Worm (Caenorhabditis elegans) whole organism, L4/young adult: ENCODE data around the gene fbxb-95.

Source experiments
- W03F9.2 ChIP-seq: fragments of 150-350 bp; optimal IDR thresholded peaks from 2 replicates; lab custom pipeline; 2014; ENCODE audit warnings: missing biosample characterization, missing genetic modification characterization
- dao-5 ChIP-seq: sonication (generic microtip); optimal IDR thresholded peaks from 2 replicates; lab custom pipeline; 2016; ENCODE audit warnings: missing genotype, missing genetic modification characterization, moderate library complexity, missing compliant biosample characterization
- him-1 ChIP-seq: sonication (generic microtip); optimal IDR thresholded peaks from 2 replicates; lab custom pipeline; 2016; ENCODE audit warnings: missing genotype, missing genetic modification reagents, missing genetic modification characterization, missing compliant biosample characterization

fbxb-95 gene

ce11 chrII:1886379-1886778 is 32.2 kb downstream of the fbxb-95 start, which contains the start of gene math-7:
Gene math-7, minus strand, starts transcription at chrII:1886479.
- TF ChIP-seq W03F9.2 (tag; lab: Kevin White, UChicago) (no peak), dao-5 (tag; lab: Kevin White, UChicago) (no peak), him-1 (tag; lab: Kevin White, UChicago) (no peak)

- TF ChIP-seq him-1 (tag; lab: Kevin White, UChicago) (no peak), W03F9.2 (tag; lab: Kevin White, UChicago) (no peak), dao-5 (tag; lab: Kevin White, UChicago) (no peak)
Observed at ce11 chrII:1889071-1889470, 34.9 kb downstream of the fbxb-95 start, which contains the start of gene math-8. Gene math-8, minus strand, starts transcription at chrII:1889171.

- TF ChIP-seq dao-5 (tag; lab: Kevin White, UChicago), result no peak
- TF ChIP-seq W03F9.2 (tag; lab: Kevin White, UChicago), result no peak
- TF ChIP-seq him-1 (tag; lab: Kevin White, UChicago), result no peak
Observed at ce11 chrII:1890682-1891081, 36.5 kb downstream of the fbxb-95 start, which contains the start of gene math-9. Gene math-9, minus strand, starts transcription at chrII:1890782.

- TF ChIP-seq him-1 (tag; lab: Kevin White, UChicago), result no peak
- no peak for TF ChIP-seq dao-5 (tag; lab: Kevin White, UChicago)
Observed at ce11 chrII:1893912-1894311, 39.7 kb downstream of the fbxb-95 start, which contains the start of gene C16C4.1. Gene C16C4.1, plus strand, starts transcription at chrII:1894212.

- TF ChIP-seq dao-5 (tag; lab: Kevin White, UChicago) (no peak), him-1 (tag; lab: Kevin White, UChicago) (no peak), W03F9.2 (tag; lab: Kevin White, UChicago) (no peak)
Observed at ce11 chrII:1895278-1895677, 41.1 kb downstream of the fbxb-95 start, which contains the start of gene C46F9.5. Gene C46F9.5, plus strand, starts transcription at chrII:1895578.

ce11 chrII:1895762-1896161 is 41.6 kb downstream of the fbxb-95 start, which contains the start of gene math-25:
Gene math-25, plus strand, starts transcription at chrII:1896062.
- TF ChIP-seq him-1 (tag; lab: Kevin White, UChicago), result no peak
- TF ChIP-seq W03F9.2 (tag; lab: Kevin White, UChicago), result no peak
- TF ChIP-seq dao-5 (tag; lab: Kevin White, UChicago), result no peak

ce11 chrII:1897936-1898335 is 43.7 kb downstream of the fbxb-95 start, which contains the start of gene C46F9.6:
Gene C46F9.6, plus strand, starts transcription at chrII:1898236.
- TF ChIP-seq him-1 (tag; lab: Kevin White, UChicago) (no peak), dao-5 (tag; lab: Kevin White, UChicago) (no peak), W03F9.2 (tag; lab: Kevin White, UChicago) (no peak)

- no peak for TF ChIP-seq dao-5 (tag; lab: Kevin White, UChicago)
- no peak for TF ChIP-seq W03F9.2 (tag; lab: Kevin White, UChicago)
- no peak for TF ChIP-seq him-1 (tag; lab: Kevin White, UChicago)
Observed at ce11 chrII:1899934-1900333, 45.7 kb downstream of the fbxb-95 start, which contains the start of gene math-24. Gene math-24, plus strand, starts transcription at chrII:1900234.

ce11 chrII:1901981-1902380 is 47.8 kb downstream of the fbxb-95 start, which contains the start of gene math-23:
Gene math-23, plus strand, starts transcription at chrII:1902281.
- TF ChIP-seq dao-5 (tag; lab: Kevin White, UChicago), result no peak
- no peak for TF ChIP-seq W03F9.2 (tag; lab: Kevin White, UChicago)
- no peak for TF ChIP-seq him-1 (tag; lab: Kevin White, UChicago)
